Fruit fly (Drosophila melanogaster) whole organism, pupa: ENCODE results near the gene Pi3K21B.

Experiments used
- CG10348 ChIP-seq: fragments of 200-800 bp; sonication (Bioruptor generic); IDR thresholded peaks from 2 replicates; pipeline ENCODE4 v1.3.6; 2022; ENCODE audit warnings: missing biosample characterization, missing genetic modification characterization
- CG12605 ChIP-seq: fragments of 200-800 bp; sonication (Bioruptor generic); IDR thresholded peaks from 2 replicates; pipeline ENCODE4 v1.3.6; 2022; ENCODE audit warnings: missing biosample characterization, missing genetic modification characterization
- CG13204 ChIP-seq: fragments of 200-800 bp; sonication (Bioruptor generic); optimal IDR thresholded peaks from 2 replicates; lab custom pipeline; 2018; ENCODE audit warnings: missing biosample characterization, mild to moderate bottlenecking, missing genetic modification characterization, moderate library complexity
- CG14655 ChIP-seq: fragments of 200-800 bp; sonication (Bioruptor generic); optimal IDR thresholded peaks from 3 replicates; lab custom pipeline; 2017; ENCODE audit warnings: mild to moderate bottlenecking, missing biosample characterization, missing genetic modification reagents, missing genetic modification characterization
- CG15710 ChIP-seq: fragments of 200-800 bp; sonication (Bioruptor generic); optimal IDR thresholded peaks from 2 replicates; lab custom pipeline; 2018; ENCODE audit warnings: missing biosample characterization, mild to moderate bottlenecking, missing genetic modification characterization, moderate library complexity
- CG17806 ChIP-seq: fragments of 200-800 bp; sonication (Bioruptor generic); optimal IDR thresholded peaks from 2 replicates; lab custom pipeline; 2018; ENCODE audit warnings: missing biosample characterization, mild to moderate bottlenecking, missing genetic modification characterization, moderate library complexity
- CG32121 ChIP-seq: fragments of 200-800 bp; sonication (Bioruptor generic); IDR thresholded peaks from 2 replicates; pipeline ENCODE4 v1.3.6; 2022; ENCODE audit warnings: missing biosample characterization, missing genetic modification characterization
- CG34367 ChIP-seq: fragments of 200-800 bp; sonication (Bioruptor generic); optimal IDR thresholded peaks from 2 replicates; lab custom pipeline; 2018; ENCODE audit warnings: missing biosample characterization, mild to moderate bottlenecking, missing genetic modification characterization
- CG4496 ChIP-seq: fragments of 200-800 bp; sonication (Bioruptor generic); IDR thresholded peaks from 3 replicates; pipeline ENCODE4 v1.3.6; 2022; ENCODE audit warnings: missing biosample characterization, missing genetic modification characterization
- CG8159 ChIP-seq: fragments of 200-800 bp; sonication (Bioruptor generic); optimal IDR thresholded peaks from 3 replicates; lab custom pipeline; 2018; ENCODE audit warnings: missing biosample characterization, mild to moderate bottlenecking, missing genetic modification characterization, moderate library complexity
- CG8301 ChIP-seq: fragments of 200-800 bp; sonication (Bioruptor generic); optimal IDR thresholded peaks from 2 replicates; lab custom pipeline; 2018; ENCODE audit warnings: missing biosample characterization, mild to moderate bottlenecking, missing genetic modification characterization
- CG9948 ChIP-seq: fragments of 200-800 bp; sonication (Bioruptor generic); optimal IDR thresholded peaks from 2 replicates; lab custom pipeline; 2018; ENCODE audit warnings: missing biosample characterization, mild to moderate bottlenecking, missing genetic modification characterization, moderate library complexity
- D1 ChIP-seq: fragments of 200-800 bp; sonication (Bioruptor generic); optimal IDR thresholded peaks from 2 replicates; lab custom pipeline; 2018; ENCODE audit warnings: missing biosample characterization, mild to moderate bottlenecking, missing genetic modification characterization, moderate library complexity
- EcR ChIP-seq: fragments of 200-800 bp; sonication (Bioruptor generic); optimal IDR thresholded peaks from 3 replicates; lab custom pipeline; 2019; ENCODE audit warnings: missing biosample characterization, missing genetic modification characterization, mild to moderate bottlenecking, moderate library complexity, missing genetic modification reagents
- Ets98B ChIP-seq: fragments of 200-800 bp; sonication (Bioruptor generic); IDR thresholded peaks from 2 replicates; pipeline ENCODE4 v1.3.6; 2022; ENCODE audit warnings: missing biosample characterization, missing genetic modification characterization
- Pif1A ChIP-seq: fragments of 200-800 bp; sonication (Bioruptor generic); optimal IDR thresholded peaks from 3 replicates; lab custom pipeline; 2016; ENCODE audit warnings: missing biosample characterization, missing genetic modification characterization
- Pif1B ChIP-seq: fragments of 200-800 bp; sonication (Bioruptor generic); optimal IDR thresholded peaks from 3 replicates; lab custom pipeline; 2016; ENCODE audit warnings: missing biosample characterization, missing genetic modification characterization
- Snoo ChIP-seq: fragments of 200-800 bp; sonication (Bioruptor generic); optimal IDR thresholded peaks from 3 replicates; lab custom pipeline; 2017; ENCODE audit warnings: missing biosample characterization, mild to moderate bottlenecking, missing genetic modification characterization, inconsistent platforms
- fd96Ca ChIP-seq: fragments of 200-800 bp; sonication (Bioruptor generic); IDR thresholded peaks from 3 replicates; pipeline ENCODE4 v1.3.6; 2022; ENCODE audit warnings: missing biosample characterization, missing genetic modification characterization
- gl ChIP-seq: fragments of 200-800 bp; sonication (Bioruptor generic); optimal IDR thresholded peaks from 2 replicates; lab custom pipeline; 2018; ENCODE audit warnings: missing biosample characterization, mild to moderate bottlenecking, missing genetic modification characterization
- rn ChIP-seq: fragments of 200-800 bp; sonication (Bioruptor generic); IDR thresholded peaks from 2 replicates; pipeline ENCODE4 v1.3.6; 2022; ENCODE audit warnings: missing biosample characterization, missing genetic modification characterization

The Pi3K21B gene

dm6 chr2L:300006-300405 lies 2.3 kb downstream of the Pi3K21B start:
- TF ChIP-seq Pif1B (GFP tag; lab: Kevin White, UChicago) (no peak), CG4496 (GFP tag; lab: Robert Waterston, UW) (no peak), Ets98B (no peak), rn (no peak), CG14655 (no peak), EcR (GFP tag; lab: Kevin White, UChicago) (no peak), CG17806 (tag; lab: Kevin White, UChicago) (no peak), CG12605 (GFP tag; lab: Robert Waterston, UW) (no peak), CG8301 (tag; lab: Kevin White, UChicago) (no peak)

DNA sequence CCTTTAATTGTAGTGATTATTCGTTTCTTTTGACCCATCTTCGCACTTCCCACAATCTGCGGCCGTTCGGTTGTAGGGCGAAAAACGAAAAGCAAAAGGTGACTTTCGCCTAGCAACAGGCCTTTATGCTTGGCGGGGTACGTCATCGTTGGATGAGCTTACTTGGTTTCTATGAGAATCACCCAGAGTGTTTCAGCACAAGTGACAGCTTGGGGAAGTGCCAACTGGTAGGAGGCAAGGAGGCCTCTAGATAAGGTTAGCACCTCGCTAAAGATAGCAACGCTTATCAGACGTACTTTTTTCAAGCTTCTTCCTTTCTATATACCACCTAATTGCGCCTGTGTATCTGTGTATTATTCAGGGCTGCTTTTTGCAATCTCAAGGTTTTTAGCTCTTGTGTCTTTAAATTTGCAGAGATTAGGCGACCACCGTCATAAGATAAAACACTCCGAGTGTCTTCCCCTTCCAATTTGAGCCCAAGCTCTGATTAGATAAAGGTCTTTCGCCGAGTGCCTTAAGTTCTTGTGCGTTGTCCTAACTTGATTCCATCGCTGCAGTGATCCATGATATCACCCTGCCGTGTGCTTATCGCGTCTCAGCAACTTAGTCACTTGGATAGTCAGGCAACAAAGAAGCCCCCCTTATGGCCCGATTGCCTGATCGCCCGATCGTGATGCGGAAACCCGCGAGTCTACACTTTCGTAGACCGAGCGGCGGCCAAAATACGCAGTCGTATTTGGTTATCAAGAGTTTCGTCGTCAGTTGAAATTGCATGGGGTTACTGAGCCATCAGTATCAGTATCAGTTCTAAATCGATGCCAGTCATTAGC lies 3.4 kb downstream of the Pi3K21B start:
- TF ChIP-seq EcR (GFP tag; lab: Kevin White, UChicago), result no peak
- TF ChIP-seq CG10348, result no peak
- no peak for TF ChIP-seq Pif1A (GFP tag; lab: Kevin White, UChicago)

DNA sequence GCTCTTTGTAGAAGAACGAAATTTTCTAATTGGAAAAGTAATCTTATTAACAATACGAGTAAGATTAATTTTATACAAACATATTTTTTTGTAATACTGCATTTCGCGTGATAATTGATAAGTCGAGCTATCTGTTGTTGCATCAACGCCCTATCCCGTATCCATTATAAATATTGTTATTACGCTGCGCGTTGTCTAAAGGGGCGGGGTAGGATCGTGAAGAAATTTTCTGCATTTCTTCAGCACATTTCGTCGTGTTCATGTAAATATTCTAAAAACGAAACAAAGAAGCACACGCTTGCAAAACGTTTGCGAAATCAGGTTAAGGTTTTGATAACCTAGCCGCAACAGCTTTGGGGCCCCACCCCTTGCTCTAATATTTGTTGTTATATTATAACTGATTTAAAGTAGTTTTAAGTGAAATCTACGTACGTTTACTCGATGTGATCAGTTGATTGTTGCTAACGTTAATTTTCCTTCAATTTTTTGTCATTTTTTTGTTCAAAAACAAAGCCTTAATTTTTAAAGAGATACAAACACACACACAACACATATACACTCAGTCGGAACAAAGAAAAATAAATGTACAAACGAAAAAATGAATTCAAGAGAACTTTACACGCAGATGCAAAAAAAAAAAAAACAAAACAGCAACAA lies 5.8 kb downstream of the Pi3K21B start:
- TF ChIP-seq CG17806 (tag; lab: Kevin White, UChicago), result no peak
- no peak for TF ChIP-seq CG13204 (GFP tag; lab: Kevin White, UChicago)
- TF ChIP-seq CG10348, result no peak
- TF ChIP-seq fd96Ca (GFP tag; lab: Robert Waterston, UW), result no peak
- TF ChIP-seq CG32121 (GFP tag; lab: Robert Waterston, UW), result no peak
- no peak for TF ChIP-seq CG34367 (tag; lab: Kevin White, UChicago)
- no peak for TF ChIP-seq CG15710 (tag; lab: Kevin White, UChicago)
- no peak for TF ChIP-seq gl (tag; lab: Kevin White, UChicago)
- no peak for TF ChIP-seq CG9948
- TF ChIP-seq EcR (GFP tag; lab: Kevin White, UChicago), result no peak
- no peak for TF ChIP-seq CG4496 (GFP tag; lab: Robert Waterston, UW)
- TF ChIP-seq CG8159 (tag; lab: Kevin White, UChicago), result no peak
- TF ChIP-seq Snoo (tag; lab: Kevin White, UChicago), result no peak
- TF ChIP-seq Ets98B, result no peak
- TF ChIP-seq Pif1B (GFP tag; lab: Kevin White, UChicago), result no peak
- no peak for TF ChIP-seq CG14655
- no peak for TF ChIP-seq CG12605 (GFP tag; lab: Robert Waterston, UW)
- TF ChIP-seq Pif1A (GFP tag; lab: Kevin White, UChicago), result no peak
- TF ChIP-seq CG8301 (tag; lab: Kevin White, UChicago), result no peak
- TF ChIP-seq, all 21 proteins: peak for 0

- TF ChIP-seq CG4496 (GFP tag; lab: Robert Waterston, UW), result no peak
- no peak for TF ChIP-seq Pif1B (GFP tag; lab: Kevin White, UChicago)
- TF ChIP-seq CG12605 (GFP tag; lab: Robert Waterston, UW), result no peak
- TF ChIP-seq Snoo (tag; lab: Kevin White, UChicago), result no peak
- TF ChIP-seq fd96Ca (GFP tag; lab: Robert Waterston, UW), result no peak
- TF ChIP-seq Ets98B, result no peak
- TF ChIP-seq CG13204 (GFP tag; lab: Kevin White, UChicago), result no peak
- TF ChIP-seq EcR (GFP tag; lab: Kevin White, UChicago), result no peak
- TF ChIP-seq rn, result no peak
- no peak for TF ChIP-seq CG34367 (tag; lab: Kevin White, UChicago)
- no peak for TF ChIP-seq CG8301 (tag; lab: Kevin White, UChicago)
- no peak for TF ChIP-seq CG32121 (GFP tag; lab: Robert Waterston, UW)
- no peak for TF ChIP-seq CG8159 (tag; lab: Kevin White, UChicago)
- no peak for TF ChIP-seq CG14655
- TF ChIP-seq Pif1A (GFP tag; lab: Kevin White, UChicago), result no peak
- no peak for TF ChIP-seq CG17806 (tag; lab: Kevin White, UChicago)
- no peak for TF ChIP-seq gl (tag; lab: Kevin White, UChicago)
- no peak for TF ChIP-seq CG10348
- TF ChIP-seq, all 21 proteins: peak for 0
Measured at dm6 chr2L:305198-305597, 7.5 kb downstream of the Pi3K21B start.

DNA sequence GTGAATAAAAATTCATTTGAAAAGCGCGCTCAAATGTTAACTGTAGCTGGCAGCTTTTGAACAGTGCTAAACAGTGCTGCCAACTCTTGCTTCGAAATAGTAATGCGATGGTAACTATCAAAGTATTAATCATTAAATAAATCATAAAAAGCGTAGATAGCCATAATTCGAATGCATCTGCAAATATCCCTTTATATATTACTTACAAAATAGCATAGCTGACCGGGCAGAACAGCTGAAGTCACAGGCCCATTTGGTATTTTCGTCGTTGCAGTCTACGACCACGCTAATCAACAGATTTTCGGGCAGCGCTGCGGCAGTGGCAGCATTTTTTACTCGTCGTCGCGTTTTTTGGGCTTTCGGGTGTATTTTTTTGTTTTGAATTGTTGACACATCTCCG lies 8.0 kb downstream of the Pi3K21B start, which contains the start of gene Plc21C:
Gene Plc21C (plus strand): TSS at position 290 of the 400 bp plus-strand sequence.
- TF ChIP-seq CG12605 (GFP tag; lab: Robert Waterston, UW) (no peak), CG14655 (peak; percentile 9), CG4496 (GFP tag; lab: Robert Waterston, UW) (no peak), EcR (GFP tag; lab: Kevin White, UChicago) (no peak), fd96Ca (GFP tag; lab: Robert Waterston, UW) (no peak), CG8159 (tag; lab: Kevin White, UChicago) (peak; percentile 14), Pif1B (GFP tag; lab: Kevin White, UChicago) (no peak), CG8301 (tag; lab: Kevin White, UChicago) (no peak), D1 (tag; lab: Kevin White, UChicago) (no peak), CG9948 (no peak), Snoo (tag; lab: Kevin White, UChicago) (no peak), gl (tag; lab: Kevin White, UChicago) (no peak), rn (no peak), CG13204 (GFP tag; lab: Kevin White, UChicago) (no peak), Ets98B (no peak), CG32121 (GFP tag; lab: Robert Waterston, UW) (no peak), CG10348 (no peak), CG15710 (tag; lab: Kevin White, UChicago) (peak; percentile 27), Pif1A (GFP tag; lab: Kevin White, UChicago) (no peak), CG17806 (tag; lab: Kevin White, UChicago) (peak; percentile 11), CG34367 (tag; lab: Kevin White, UChicago) (no peak)
